Worm (Caenorhabditis elegans) whole organism, L3 larva: Measurements from ENCODE around the gene acl-6.
A peak's percentile ranks its signal among the peaks of the same experiment; 100 is the strongest.

Source experiments
- ZK546.5 ChIP-seq: sonication (generic microtip); optimal IDR thresholded peaks from 2 replicates; lab custom pipeline; 2017; ENCODE audit warnings: missing biosample characterization, missing genetic modification characterization
- aly-2 ChIP-seq: fragments of 150-350 bp; optimal IDR thresholded peaks from 2 replicates; lab custom pipeline; 2014; ENCODE audit warnings: missing biosample characterization, missing genetic modification characterization
- ceh-28 ChIP-seq: fragments of 150-350 bp; optimal IDR thresholded peaks from 2 replicates; lab custom pipeline; 2014; ENCODE audit warnings: missing biosample characterization, missing genetic modification reagents, missing genetic modification characterization
- ceh-82 ChIP-seq: fragments of 150-350 bp; optimal IDR thresholded peaks from 2 replicates; lab custom pipeline; 2014; ENCODE audit warnings: missing biosample characterization, missing genetic modification characterization
- ceh-9 ChIP-seq: sonication (generic microtip); optimal IDR thresholded peaks from 2 replicates; lab custom pipeline; 2018; ENCODE audit warnings: missing biosample characterization, missing genetic modification characterization
- egl-27 ChIP-seq: sonication (generic microtip); optimal IDR thresholded peaks from 4 replicates; lab custom pipeline; 2017; ENCODE audit warnings: missing biosample characterization, missing genetic modification reagents, missing genetic modification characterization
- egl-5 ChIP-seq: fragments of 150-350 bp; optimal IDR thresholded peaks from 2 replicates; lab custom pipeline; 2017; ENCODE audit warnings: missing biosample characterization, missing genetic modification reagents, missing genetic modification characterization, inconsistent platforms
- elt-1 ChIP-seq: fragments of 150-350 bp; optimal IDR thresholded peaks from 2 replicates; lab custom pipeline; 2014; ENCODE audit warnings: missing biosample characterization, missing genetic modification characterization
- elt-2 ChIP-seq: sonication (generic microtip); optimal IDR thresholded peaks from 2 replicates; lab custom pipeline; 2016; ENCODE audit warnings: missing genetic modification reagents, mild to moderate bottlenecking, missing genetic modification characterization, missing compliant biosample characterization
- elt-3 ChIP-seq, 3 experiments: fragments of 150-350 bp in 1 of 3; sonication (generic microtip) in 2 of 3; optimal IDR thresholded peaks; 2 replicates in 2 of 3; 4 replicates in 1 of 3; lab custom pipeline; 2014 to 2017; ENCODE audit warnings: missing biosample characterization in 3 of 3, missing genetic modification characterization in 3 of 3
- eor-1 ChIP-seq, 2 experiments: fragments of 150-350 bp; optimal IDR thresholded peaks; 2 replicates each; lab custom pipeline; 2014 to 2018; ENCODE audit warnings: missing biosample characterization in 2 of 2, missing genetic modification characterization in 2 of 2
- fos-1 ChIP-seq: fragments of 150-350 bp; optimal IDR thresholded peaks from 2 replicates; lab custom pipeline; 2014; ENCODE audit warnings: missing biosample characterization, missing genetic modification characterization
- hmg-11 ChIP-seq: sonication (generic microtip); optimal IDR thresholded peaks from 2 replicates; lab custom pipeline; 2016; ENCODE audit warnings: missing genetic modification characterization, missing compliant biosample characterization
- jun-1 ChIP-seq: fragments of 150-350 bp; optimal IDR thresholded peaks from 2 replicates; lab custom pipeline; 2014; ENCODE audit warnings: missing biosample characterization, missing genetic modification reagents, missing genetic modification characterization
- lin-15B ChIP-seq: fragments of 150-350 bp; optimal IDR thresholded peaks from 2 replicates; lab custom pipeline; 2014; ENCODE audit warnings: missing biosample characterization, missing genetic modification characterization
- lin-39 ChIP-seq: fragments of 150-350 bp; optimal IDR thresholded peaks from 2 replicates; lab custom pipeline; 2018; ENCODE audit warnings: missing biosample characterization, missing genetic modification reagents, missing genetic modification characterization
- lsy-12 ChIP-seq: sonication (generic microtip); optimal IDR thresholded peaks from 2 replicates; lab custom pipeline; 2016; ENCODE audit warnings: mild to moderate bottlenecking, missing genetic modification characterization, missing compliant biosample characterization
- mdl-1 ChIP-seq: fragments of 150-350 bp; optimal IDR thresholded peaks from 2 replicates; lab custom pipeline; 2014; ENCODE audit warnings: missing biosample characterization, missing genetic modification characterization
- mml-1 ChIP-seq: fragments of 150-350 bp; sonication (generic microtip); optimal IDR thresholded peaks from 3 replicates; lab custom pipeline; 2014; ENCODE audit warnings: missing biosample characterization, missing genetic modification characterization
- nfya-1 ChIP-seq: sonication (generic microtip); optimal IDR thresholded peaks from 2 replicates; lab custom pipeline; 2017; ENCODE audit warnings: missing genetic modification characterization, mild to moderate bottlenecking, missing compliant biosample characterization, antibody characterized with exemption, moderate library complexity; ENCODE audit not compliant: insufficient read depth
- nhr-12 ChIP-seq: fragments of 150-350 bp; optimal IDR thresholded peaks from 2 replicates; lab custom pipeline; 2014; ENCODE audit warnings: missing biosample characterization, missing genetic modification characterization
- nhr-23 ChIP-seq: fragments of 150-350 bp; optimal IDR thresholded peaks from 2 replicates; lab custom pipeline; 2014; ENCODE audit warnings: missing biosample characterization, missing genetic modification reagents, missing genetic modification characterization
- nhr-25 ChIP-seq: sonication (generic microtip); optimal IDR thresholded peaks from 2 replicates; lab custom pipeline; 2017; ENCODE audit warnings: missing biosample characterization, missing genetic modification characterization
- nhr-43 ChIP-seq: sonication (generic microtip); optimal IDR thresholded peaks from 2 replicates; lab custom pipeline; 2016; ENCODE audit warnings: mild to moderate bottlenecking, missing genetic modification characterization, missing compliant biosample characterization; ENCODE audit not compliant: poor library complexity, severe bottlenecking
- nhr-77 ChIP-seq: fragments of 150-350 bp; optimal IDR thresholded peaks from 2 replicates; lab custom pipeline; 2014; ENCODE audit warnings: missing biosample characterization, missing genetic modification characterization
- pha-4 ChIP-seq: fragments of 150-350 bp; optimal IDR thresholded peaks from 2 replicates; lab custom pipeline; 2014; ENCODE audit warnings: missing biosample characterization, missing genetic modification reagents, missing genetic modification characterization
- pqm-1 ChIP-seq: fragments of 150-350 bp; optimal IDR thresholded peaks from 2 replicates; lab custom pipeline; 2017; ENCODE audit warnings: missing biosample characterization, missing genetic modification characterization, inconsistent platforms
- sea-2 ChIP-seq: fragments of 150-350 bp; sonication (generic microtip); optimal IDR thresholded peaks from 4 replicates; lab custom pipeline; 2014; ENCODE audit warnings: missing biosample characterization, missing genetic modification reagents, missing genetic modification characterization
- skn-1 ChIP-seq: fragments of 150-350 bp; optimal IDR thresholded peaks from 2 replicates; lab custom pipeline; 2014; ENCODE audit warnings: missing biosample characterization, missing genetic modification characterization
- snpc-4 ChIP-seq: fragments of 150-350 bp; optimal IDR thresholded peaks from 2 replicates; lab custom pipeline; 2014; ENCODE audit warnings: missing biosample characterization, missing genetic modification characterization
- unc-39 ChIP-seq: sonication (generic microtip); optimal IDR thresholded peaks from 4 replicates; lab custom pipeline; 2017; ENCODE audit warnings: missing biosample characterization, missing genetic modification characterization
- ztf-11 ChIP-seq: fragments of 150-350 bp; optimal IDR thresholded peaks from 2 replicates; lab custom pipeline; 2014; ENCODE audit warnings: missing biosample characterization, missing genetic modification characterization
- ztf-4 ChIP-seq: fragments of 150-350 bp; optimal IDR thresholded peaks from 2 replicates; lab custom pipeline; 2014; ENCODE audit warnings: missing biosample characterization, missing genetic modification characterization

Gene acl-6

ce11 chrV:5433020-5433419 is at the start of gene acl-6:
Gene acl-6 (plus strand): TSS chrV:5433386.
- TF ChIP-seq nhr-23 (peak; percentile 37), lsy-12 (tag; lab: Kevin White, UChicago) (no peak), jun-1 (peak; percentile 48), elt-3 (tag; optimal IDR thresholded peaks at IDR 0.05; lab: Kevin White, UChicago) (peak in 1 of 3 experiments; percentile 24), ceh-82 (tag; lab: Kevin White, UChicago) (no peak), elt-2 (tag; lab: Kevin White, UChicago) (peak; percentile 99), pha-4 (tag; lab: Kevin White, UChicago) (peak; percentile 84), snpc-4 (tag; lab: Kevin White, UChicago) (peak; percentile 57), skn-1 (tag; lab: Kevin White, UChicago) (peak; percentile 64), nfya-1 (tag; lab: Kevin White, UChicago) (peak; percentile 28), pqm-1 (tag; lab: Kevin White, UChicago) (peak; percentile 99), lin-15B (tag; lab: Kevin White, UChicago) (peak; percentile 61), mml-1 (tag; lab: Kevin White, UChicago) (no peak)

- no peak for TF ChIP-seq aly-2 (tag; lab: Kevin White, UChicago)
- no peak for TF ChIP-seq lsy-12 (tag; lab: Kevin White, UChicago)
- TF ChIP-seq lin-15B (tag; lab: Kevin White, UChicago): peak; percentile 6
- peak; percentile 73 for TF ChIP-seq nhr-23
Measured at ce11 chrV:5385914-5386493, 47.2 kb upstream of the acl-6 start, which contains the start of gene C35A11.2. Gene C35A11.2 (plus strand): TSS chrV:5386299.

DNA sequence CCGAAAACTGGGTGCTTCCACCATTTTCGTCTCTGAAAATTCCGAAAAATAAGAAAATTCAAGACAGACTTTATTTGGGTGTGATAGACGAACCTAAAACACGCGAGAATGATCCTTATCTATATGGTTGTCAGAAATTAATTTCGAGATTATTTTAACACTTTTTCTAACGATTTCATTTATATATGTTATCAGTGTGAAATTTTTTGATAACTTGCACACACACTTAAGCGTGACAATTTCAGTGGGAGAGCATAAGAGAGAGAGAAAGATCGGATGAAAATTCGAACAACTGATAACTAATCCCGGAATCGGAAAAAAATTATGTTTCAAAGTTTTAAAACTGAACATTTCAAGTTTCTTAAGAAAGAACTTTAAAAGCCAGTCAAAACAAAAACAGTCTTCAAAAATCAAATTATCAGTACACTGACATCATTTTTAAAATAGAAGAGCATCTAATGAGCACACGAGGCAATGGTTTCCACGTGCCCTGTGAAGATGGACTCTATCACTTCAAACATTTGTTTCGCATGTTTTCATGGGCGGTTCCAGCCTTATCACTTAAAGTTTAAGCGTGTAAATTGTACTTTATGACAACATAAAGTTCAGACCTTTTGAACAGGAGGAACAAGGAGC is 40.1 kb upstream of the acl-6 start, which contains the start of gene C35A11.4:
C35A11.4 (minus strand) TSS at position 156 of the 636 bp plus-strand sequence.
- no peak for TF ChIP-seq ztf-11 (tag; lab: Kevin White, UChicago)
- TF ChIP-seq skn-1 (tag; lab: Kevin White, UChicago): no peak
- TF ChIP-seq jun-1: no peak
- no peak for TF ChIP-seq fos-1 (tag; lab: Kevin White, UChicago)
- no peak for TF ChIP-seq lin-15B (tag; lab: Kevin White, UChicago)
- TF ChIP-seq aly-2 (tag; lab: Kevin White, UChicago): no peak
- no peak for TF ChIP-seq pha-4 (tag; lab: Kevin White, UChicago)
- TF ChIP-seq mdl-1 (tag; lab: Kevin White, UChicago): no peak
- no peak for TF ChIP-seq egl-5 (tag; lab: Kevin White, UChicago)
- TF ChIP-seq sea-2 (GFP tag; lab: Kevin White, UChicago): no peak
- TF ChIP-seq nhr-77: no peak
- peak; percentile 99 for TF ChIP-seq elt-2 (tag; lab: Kevin White, UChicago)
- peak; percentile 16 for TF ChIP-seq egl-27 (tag; lab: Kevin White, UChicago)
- no peak for TF ChIP-seq nhr-43 (tag; lab: Kevin White, UChicago)
- TF ChIP-seq unc-39 (tag; lab: Kevin White, UChicago): no peak
- TF ChIP-seq nhr-25: no peak
- TF ChIP-seq elt-3 (tag; optimal IDR thresholded peaks at IDR 0.05; lab: Kevin White, UChicago): no peak
- TF ChIP-seq ZK546.5 (tag; lab: Kevin White, UChicago): no peak
- TF ChIP-seq elt-1 (tag; lab: Kevin White, UChicago): no peak
- peak; percentile 79 for TF ChIP-seq pqm-1 (tag; lab: Kevin White, UChicago)
- TF ChIP-seq, all 47 proteins: peak for 3

DNA sequence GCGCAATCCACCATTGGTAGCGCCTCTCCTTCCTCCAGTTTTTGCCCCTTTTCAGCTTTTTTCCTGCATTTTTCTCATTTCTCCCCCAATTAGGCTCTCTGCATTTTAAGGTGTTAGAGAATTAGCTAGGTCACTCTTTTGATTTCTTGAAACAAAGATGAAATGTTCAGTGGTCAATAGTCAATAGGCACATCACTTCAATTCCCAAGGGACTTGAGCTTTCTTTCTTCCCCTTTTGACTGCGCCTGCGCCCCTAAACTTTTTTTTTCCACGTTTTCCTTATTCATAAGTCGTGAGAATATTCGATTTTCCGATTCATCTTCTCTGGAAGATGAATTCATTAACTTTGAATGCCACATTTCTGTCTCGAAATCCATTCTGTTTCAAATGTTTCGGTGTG is 29.2 kb upstream of the acl-6 start:
- TF ChIP-seq ZK546.5 (tag; lab: Kevin White, UChicago): no peak
- TF ChIP-seq jun-1: no peak
- no peak for TF ChIP-seq mdl-1 (tag; lab: Kevin White, UChicago)
- no peak for TF ChIP-seq mml-1 (tag; lab: Kevin White, UChicago)
- TF ChIP-seq ztf-4: no peak
- no peak for TF ChIP-seq fos-1 (tag; lab: Kevin White, UChicago)
- TF ChIP-seq nhr-25: no peak
- no peak for TF ChIP-seq elt-3 (tag; optimal IDR thresholded peaks at IDR 0.05; lab: Kevin White, UChicago)
- no peak for TF ChIP-seq nhr-12 (tag; lab: Kevin White, UChicago)
- TF ChIP-seq elt-1 (tag; lab: Kevin White, UChicago): no peak
- TF ChIP-seq ceh-28: no peak
- TF ChIP-seq pha-4 (tag; lab: Kevin White, UChicago): no peak
- TF ChIP-seq, all 47 proteins: peak for 0

DNA sequence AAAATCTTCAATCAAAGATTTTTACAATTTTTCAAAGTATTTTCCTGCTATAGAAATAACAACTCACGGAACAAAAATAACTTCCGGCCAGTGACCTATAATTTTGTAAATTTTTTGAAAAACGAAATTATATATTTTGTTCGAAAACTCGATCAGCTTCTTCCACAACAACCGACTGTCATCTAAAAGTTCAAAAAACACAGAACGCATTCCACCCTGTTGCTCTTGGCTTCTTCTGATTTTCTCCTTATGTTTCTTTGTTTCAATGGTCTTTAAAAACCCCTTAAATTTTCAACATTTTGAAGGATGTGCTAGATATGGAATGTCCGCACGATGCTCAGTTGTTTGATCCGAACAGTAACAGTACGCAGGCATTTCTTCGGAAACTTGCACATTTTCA is 28.1 kb upstream of the acl-6 start, which contains the start of gene dmsr-7:
dmsr-7 (plus strand) TSS at position 301 of the 400 bp plus-strand sequence.
- no peak for TF ChIP-seq ceh-9
- TF ChIP-seq sea-2 (GFP tag; lab: Kevin White, UChicago): no peak
- TF ChIP-seq eor-1 (tag; optimal IDR thresholded peaks at IDR 0.05; lab: Kevin White, UChicago): no peak
- TF ChIP-seq nfya-1 (tag; lab: Kevin White, UChicago): no peak
- TF ChIP-seq elt-3 (tag; optimal IDR thresholded peaks at IDR 0.05; lab: Kevin White, UChicago): no peak
- TF ChIP-seq hmg-11 (tag; lab: Kevin White, UChicago): no peak
- TF ChIP-seq lin-15B (tag; lab: Kevin White, UChicago): no peak
- no peak for TF ChIP-seq lin-39
- TF ChIP-seq, all 47 proteins: peak for 0
